Worm (Caenorhabditis elegans) whole organism, L3 larva: ENCODE data around the gene bca-1.

Source experiments
- R02D3.7 ChIP-seq: fragments of 150-350 bp; optimal IDR thresholded peaks from 2 replicates; lab custom pipeline; 2014; ENCODE audit warnings: missing biosample characterization, missing genetic modification characterization
- ZK546.5 ChIP-seq: sonication (generic microtip); optimal IDR thresholded peaks from 2 replicates; lab custom pipeline; 2017; ENCODE audit warnings: missing biosample characterization, missing genetic modification characterization
- ama-1 ChIP-seq: fragments of 150-350 bp; optimal IDR thresholded peaks from 2 replicates; lab custom pipeline; 2018
- ceh-16 ChIP-seq: sonication (generic microtip); optimal IDR thresholded peaks from 2 replicates; lab custom pipeline; 2017; ENCODE audit warnings: missing biosample characterization, missing genetic modification characterization
- ceh-28 ChIP-seq: fragments of 150-350 bp; optimal IDR thresholded peaks from 2 replicates; lab custom pipeline; 2014; ENCODE audit warnings: missing biosample characterization, missing genetic modification reagents, missing genetic modification characterization
- daf-12 ChIP-seq: fragments of 150-350 bp; optimal IDR thresholded peaks from 2 replicates; lab custom pipeline; 2014; ENCODE audit warnings: missing biosample characterization, missing genetic modification reagents, missing genetic modification characterization
- egl-27 ChIP-seq: sonication (generic microtip); optimal IDR thresholded peaks from 4 replicates; lab custom pipeline; 2017; ENCODE audit warnings: missing biosample characterization, missing genetic modification reagents, missing genetic modification characterization
- egl-5 ChIP-seq: fragments of 150-350 bp; optimal IDR thresholded peaks from 2 replicates; lab custom pipeline; 2017; ENCODE audit warnings: missing biosample characterization, missing genetic modification reagents, missing genetic modification characterization, inconsistent platforms
- elt-1 ChIP-seq: fragments of 150-350 bp; optimal IDR thresholded peaks from 2 replicates; lab custom pipeline; 2014; ENCODE audit warnings: missing biosample characterization, missing genetic modification characterization
- elt-2 ChIP-seq: sonication (generic microtip); optimal IDR thresholded peaks from 2 replicates; lab custom pipeline; 2016; ENCODE audit warnings: missing genetic modification reagents, mild to moderate bottlenecking, missing genetic modification characterization, missing compliant biosample characterization
- elt-3 ChIP-seq, 3 experiments: fragments of 150-350 bp in 1 of 3; sonication (generic microtip) in 2 of 3; optimal IDR thresholded peaks; 2 replicates in 2 of 3; 4 replicates in 1 of 3; lab custom pipeline; 2014 to 2017; ENCODE audit warnings: missing biosample characterization in 3 of 3, missing genetic modification characterization in 3 of 3
- eor-1 ChIP-seq, 2 experiments: fragments of 150-350 bp; optimal IDR thresholded peaks; 2 replicates each; lab custom pipeline; 2014 to 2018; ENCODE audit warnings: missing biosample characterization in 2 of 2, missing genetic modification characterization in 2 of 2
- fkh-10 ChIP-seq: sonication (generic microtip); optimal IDR thresholded peaks from 2 replicates; lab custom pipeline; 2017; ENCODE audit warnings: missing biosample characterization, missing genetic modification reagents, missing genetic modification characterization
- fkh-2 ChIP-seq: fragments of 150-350 bp; optimal IDR thresholded peaks from 2 replicates; lab custom pipeline; 2014; ENCODE audit warnings: missing biosample characterization, missing genetic modification reagents, missing genetic modification characterization
- fos-1 ChIP-seq: fragments of 150-350 bp; optimal IDR thresholded peaks from 2 replicates; lab custom pipeline; 2014; ENCODE audit warnings: missing biosample characterization, missing genetic modification characterization
- hmg-11 ChIP-seq: sonication (generic microtip); optimal IDR thresholded peaks from 2 replicates; lab custom pipeline; 2016; ENCODE audit warnings: missing genetic modification characterization, missing compliant biosample characterization
- jun-1 ChIP-seq: fragments of 150-350 bp; optimal IDR thresholded peaks from 2 replicates; lab custom pipeline; 2014; ENCODE audit warnings: missing biosample characterization, missing genetic modification reagents, missing genetic modification characterization
- lin-15B ChIP-seq: fragments of 150-350 bp; optimal IDR thresholded peaks from 2 replicates; lab custom pipeline; 2014; ENCODE audit warnings: missing biosample characterization, missing genetic modification characterization
- lin-39 ChIP-seq: fragments of 150-350 bp; optimal IDR thresholded peaks from 2 replicates; lab custom pipeline; 2018; ENCODE audit warnings: missing biosample characterization, missing genetic modification reagents, missing genetic modification characterization
- lsy-12 ChIP-seq: sonication (generic microtip); optimal IDR thresholded peaks from 2 replicates; lab custom pipeline; 2016; ENCODE audit warnings: mild to moderate bottlenecking, missing genetic modification characterization, missing compliant biosample characterization
- mdl-1 ChIP-seq: fragments of 150-350 bp; optimal IDR thresholded peaks from 2 replicates; lab custom pipeline; 2014; ENCODE audit warnings: missing biosample characterization, missing genetic modification characterization
- mml-1 ChIP-seq: fragments of 150-350 bp; sonication (generic microtip); optimal IDR thresholded peaks from 3 replicates; lab custom pipeline; 2014; ENCODE audit warnings: missing biosample characterization, missing genetic modification characterization
- nfya-1 ChIP-seq: sonication (generic microtip); optimal IDR thresholded peaks from 2 replicates; lab custom pipeline; 2017; ENCODE audit warnings: missing genetic modification characterization, mild to moderate bottlenecking, missing compliant biosample characterization, antibody characterized with exemption, moderate library complexity; ENCODE audit not compliant: insufficient read depth
- nhr-11 ChIP-seq: fragments of 150-350 bp; optimal IDR thresholded peaks from 2 replicates; lab custom pipeline; 2014; ENCODE audit warnings: missing biosample characterization, missing genetic modification characterization
- nhr-23 ChIP-seq: fragments of 150-350 bp; optimal IDR thresholded peaks from 2 replicates; lab custom pipeline; 2014; ENCODE audit warnings: missing biosample characterization, missing genetic modification reagents, missing genetic modification characterization
- nhr-237 ChIP-seq: fragments of 150-350 bp; optimal IDR thresholded peaks from 2 replicates; lab custom pipeline; 2014; ENCODE audit warnings: missing biosample characterization, missing genetic modification characterization
- nhr-28 ChIP-seq: fragments of 150-350 bp; optimal IDR thresholded peaks from 2 replicates; lab custom pipeline; 2014; ENCODE audit warnings: missing biosample characterization, missing genetic modification characterization
- nhr-43 ChIP-seq: sonication (generic microtip); optimal IDR thresholded peaks from 2 replicates; lab custom pipeline; 2016; ENCODE audit warnings: mild to moderate bottlenecking, missing genetic modification characterization, missing compliant biosample characterization; ENCODE audit not compliant: poor library complexity, severe bottlenecking
- nhr-67 ChIP-seq: fragments of 150-350 bp; optimal IDR thresholded peaks from 2 replicates; lab custom pipeline; 2014; ENCODE audit warnings: missing biosample characterization, missing genetic modification characterization
- nhr-76 ChIP-seq: fragments of 150-350 bp; sonication (generic microtip); optimal IDR thresholded peaks from 5 replicates; lab custom pipeline; 2014; ENCODE audit warnings: missing biosample characterization, missing genetic modification characterization
- nhr-77 ChIP-seq: fragments of 150-350 bp; optimal IDR thresholded peaks from 2 replicates; lab custom pipeline; 2014; ENCODE audit warnings: missing biosample characterization, missing genetic modification characterization
- pha-4 ChIP-seq: fragments of 150-350 bp; optimal IDR thresholded peaks from 2 replicates; lab custom pipeline; 2014; ENCODE audit warnings: missing biosample characterization, missing genetic modification reagents, missing genetic modification characterization
- pqm-1 ChIP-seq: fragments of 150-350 bp; optimal IDR thresholded peaks from 2 replicates; lab custom pipeline; 2017; ENCODE audit warnings: missing biosample characterization, missing genetic modification characterization, inconsistent platforms
- sea-2 ChIP-seq: fragments of 150-350 bp; sonication (generic microtip); optimal IDR thresholded peaks from 4 replicates; lab custom pipeline; 2014; ENCODE audit warnings: missing biosample characterization, missing genetic modification reagents, missing genetic modification characterization
- snpc-4 ChIP-seq: fragments of 150-350 bp; optimal IDR thresholded peaks from 2 replicates; lab custom pipeline; 2014; ENCODE audit warnings: missing biosample characterization, missing genetic modification characterization
- unc-39 ChIP-seq: sonication (generic microtip); optimal IDR thresholded peaks from 4 replicates; lab custom pipeline; 2017; ENCODE audit warnings: missing biosample characterization, missing genetic modification characterization
- unc-62 ChIP-seq: fragments of 150-350 bp; sonication (generic microtip); optimal IDR thresholded peaks from 4 replicates; lab custom pipeline; 2014; ENCODE audit warnings: missing biosample characterization, missing genetic modification reagents, missing genetic modification characterization
- ztf-4 ChIP-seq: fragments of 150-350 bp; optimal IDR thresholded peaks from 2 replicates; lab custom pipeline; 2014; ENCODE audit warnings: missing biosample characterization, missing genetic modification characterization

Gene bca-1

ce11 chrX:6178989-6179388, 25.6 kb downstream of the bca-1 start:
- TF ChIP-seq nhr-11 (tag; lab: Kevin White, UChicago) (no peak), ceh-28 (tag; lab: Kevin White, UChicago) (no peak), pqm-1 (tag; lab: Kevin White, UChicago) (no peak), nhr-77 (tag; lab: Kevin White, UChicago) (no peak), ZK546.5 (tag; lab: Kevin White, UChicago) (no peak), elt-1 (tag; lab: Kevin White, UChicago) (no peak), elt-3 (tag; optimal IDR thresholded peaks at IDR 0.05; lab: Kevin White, UChicago) (no peak), nhr-43 (tag; lab: Kevin White, UChicago) (peak; percentile 38), fos-1 (tag; lab: Kevin White, UChicago) (no peak), ceh-16 (tag; lab: Kevin White, UChicago) (no peak), unc-39 (tag; lab: Kevin White, UChicago) (no peak), nhr-23 (tag; lab: Kevin White, UChicago) (peak; percentile 80), lsy-12 (tag; lab: Kevin White, UChicago) (no peak), pha-4 (no peak)

ce11 chrX:6177944-6178566, 26.5 kb downstream of the bca-1 start, which contains the start of the genes T25B2.4 and T13C5.3:
T25B2.4 (plus strand) TSS chrX:6178244.
T13C5.3 (plus strand) TSS chrX:6178516.
- no peak for TF ChIP-seq lin-39 (tag; lab: Kevin White, UChicago)
- no peak for TF ChIP-seq sea-2 (GFP tag; lab: Kevin White, UChicago)
- TF ChIP-seq snpc-4 (tag; lab: Kevin White, UChicago), result no peak
- no peak for TF ChIP-seq ZK546.5 (tag; lab: Kevin White, UChicago)
- no peak for TF ChIP-seq daf-12 (tag; lab: Kevin White, UChicago)
- no peak for TF ChIP-seq jun-1 (tag; lab: Kevin White, UChicago)
- TF ChIP-seq mdl-1 (tag; lab: Kevin White, UChicago), result no peak
- TF ChIP-seq nhr-237, result no peak
- TF ChIP-seq ama-1 (lab: Kevin White, UChicago), result no peak
- no peak for TF ChIP-seq lsy-12 (tag; lab: Kevin White, UChicago)
- TF ChIP-seq nhr-67 (tag; lab: Kevin White, UChicago), result no peak
- no peak for TF ChIP-seq elt-2 (tag; lab: Kevin White, UChicago)
- no peak for TF ChIP-seq elt-3 (tag; optimal IDR thresholded peaks at IDR 0.05; lab: Kevin White, UChicago)
- no peak for TF ChIP-seq egl-27 (tag; lab: Kevin White, UChicago)
- TF ChIP-seq eor-1 (tag; optimal IDR thresholded peaks at IDR 0.05; lab: Kevin White, UChicago), result no peak
- no peak for TF ChIP-seq nhr-28 (tag; lab: Kevin White, UChicago)
- TF ChIP-seq nhr-77 (tag; lab: Kevin White, UChicago), result no peak
- TF ChIP-seq pqm-1 (tag; lab: Kevin White, UChicago), result no peak
- TF ChIP-seq, all 47 proteins: peak for 0

ce11 chrX:6175829-6176228, 28.7 kb downstream of the bca-1 start, which contains the start of gene T25B2.3:
T25B2.3 (plus strand) TSS chrX:6176129.
- TF ChIP-seq nhr-237, result no peak
- no peak for TF ChIP-seq mml-1 (tag; lab: Kevin White, UChicago)
- no peak for TF ChIP-seq egl-27 (tag; lab: Kevin White, UChicago)
- TF ChIP-seq mdl-1 (tag; lab: Kevin White, UChicago), result no peak
- no peak for TF ChIP-seq nhr-11 (tag; lab: Kevin White, UChicago)
- TF ChIP-seq nhr-76 (tag; lab: Kevin White, UChicago), result no peak
- no peak for TF ChIP-seq lin-15B (tag; lab: Kevin White, UChicago)
- TF ChIP-seq nhr-67 (tag; lab: Kevin White, UChicago), result no peak
- TF ChIP-seq nhr-43 (tag; lab: Kevin White, UChicago), result no peak
- TF ChIP-seq ceh-16 (tag; lab: Kevin White, UChicago), result no peak
- TF ChIP-seq ceh-28 (tag; lab: Kevin White, UChicago), result no peak
- TF ChIP-seq R02D3.7 (tag; lab: Kevin White, UChicago), result no peak
- no peak for TF ChIP-seq fos-1 (tag; lab: Kevin White, UChicago)
- TF ChIP-seq nfya-1 (tag; lab: Kevin White, UChicago), result no peak
- TF ChIP-seq unc-62, result no peak
- no peak for TF ChIP-seq ztf-4
- TF ChIP-seq fkh-10 (GFP tag; lab: Kevin White, UChicago), result no peak
- no peak for TF ChIP-seq egl-5 (tag; lab: Kevin White, UChicago)
- no peak for TF ChIP-seq fkh-2 (tag; lab: Kevin White, UChicago)
- no peak for TF ChIP-seq hmg-11
